Fruit fly (Drosophila melanogaster): Measurements from ENCODE around the gene Cip4.

DNA sequence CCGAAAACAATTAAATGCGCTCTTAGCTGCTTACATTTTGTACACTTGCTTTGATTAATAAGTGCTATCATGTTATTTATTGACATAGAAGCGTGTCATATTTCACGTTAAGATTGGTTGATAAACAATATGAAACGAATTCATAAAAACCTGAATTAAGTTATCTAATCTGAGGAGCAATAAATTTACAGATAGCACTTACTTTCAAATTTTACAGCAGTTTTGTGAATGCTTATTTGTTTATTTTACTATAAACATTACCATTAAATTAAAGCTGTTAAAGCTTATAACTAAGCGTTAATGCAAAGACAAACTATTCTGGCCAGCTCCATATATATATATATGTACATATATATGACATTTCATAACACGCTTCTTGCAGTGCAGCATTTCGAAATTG lies 61.8 kb downstream of the Cip4 start:
- TF ChIP-seq Sin3A (optimal IDR thresholded peaks at IDR 0.05) (no peak), ttk (optimal IDR thresholded peaks at IDR 0.05) (no peak), psq (optimal IDR thresholded peaks at IDR 0.05) (no peak), Myc (optimal IDR thresholded peaks at IDR 0.05) (no peak)

Data from Kc167 (cell line).